Worm (Caenorhabditis elegans) whole organism, L4/young adult: ENCODE data around the gene F58E6.11.
A peak's percentile ranks its signal among the peaks of the same experiment; 100 is the strongest.

Source experiments
- W03F9.2 ChIP-seq: fragments of 150-350 bp; optimal IDR thresholded peaks from 2 replicates; lab custom pipeline; 2014; ENCODE audit warnings: missing biosample characterization, missing genetic modification characterization
- dao-5 ChIP-seq: sonication (generic microtip); optimal IDR thresholded peaks from 2 replicates; lab custom pipeline; 2016; ENCODE audit warnings: missing genotype, missing genetic modification characterization, moderate library complexity, missing compliant biosample characterization
- him-1 ChIP-seq: sonication (generic microtip); optimal IDR thresholded peaks from 2 replicates; lab custom pipeline; 2016; ENCODE audit warnings: missing genotype, missing genetic modification reagents, missing genetic modification characterization, missing compliant biosample characterization

Gene F58E6.11

DNA sequence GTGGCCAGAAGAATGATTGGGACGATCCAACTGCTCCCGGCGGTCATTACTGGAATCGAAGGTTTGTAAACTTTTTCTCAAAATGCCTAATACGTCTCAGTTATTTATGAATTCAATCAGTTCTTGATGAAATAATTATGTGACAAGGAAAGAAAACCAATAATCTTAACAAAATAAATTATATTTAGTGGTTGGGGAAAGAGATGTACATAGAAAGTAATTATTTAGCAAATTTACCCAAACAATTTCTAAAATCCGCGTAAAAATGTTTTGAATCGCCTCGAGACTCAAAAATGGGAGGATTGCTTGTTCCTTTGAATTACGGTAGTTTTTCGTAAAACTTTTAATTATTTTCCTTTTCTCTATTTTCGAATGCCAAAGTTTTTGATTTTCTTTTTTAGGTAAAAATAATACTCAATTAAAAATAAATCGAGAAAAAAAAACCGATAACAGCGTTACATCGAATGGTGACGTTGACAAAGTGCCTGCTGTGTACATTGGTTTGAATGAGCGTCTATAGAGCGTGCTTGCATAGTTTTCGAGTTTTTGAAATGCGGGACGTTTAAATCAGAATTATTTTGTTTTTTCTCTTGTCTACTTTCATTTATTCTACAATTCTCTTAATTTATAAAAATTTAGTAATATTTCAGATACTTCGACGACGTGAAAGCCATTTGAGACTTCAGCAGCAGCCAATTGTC lies 28.2 kb downstream of the F58E6.11 start, which contains the start of the genes aagr-3 and drap-1:
aagr-3 (minus strand) TSS at position 51 of the 701 bp plus-strand sequence.
drap-1 (plus strand) TSS at position 645 of the 701 bp plus-strand sequence.
- no peak for TF ChIP-seq him-1 (tag; lab: Kevin White, UChicago)
- peak; percentile 28 for TF ChIP-seq W03F9.2

DNA sequence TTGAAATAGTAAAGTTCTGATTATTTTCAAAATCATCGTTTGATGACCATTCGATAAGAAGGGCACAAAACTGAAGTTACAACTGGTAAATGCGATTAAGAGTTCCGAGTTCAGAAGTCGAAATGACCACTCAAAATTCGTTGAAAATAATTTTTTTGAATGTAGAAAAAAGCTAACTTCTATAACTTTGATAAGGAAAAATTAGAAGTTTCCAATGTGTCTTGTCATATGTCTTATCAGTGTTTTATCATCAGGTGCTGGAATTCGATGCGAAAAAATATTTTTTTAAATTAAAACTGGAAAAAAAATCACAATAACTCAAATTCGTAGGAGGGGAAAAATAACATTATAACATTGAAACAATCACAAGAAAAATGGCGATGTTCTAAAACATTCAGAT lies 32.1 kb downstream of the F58E6.11 start:
- TF ChIP-seq W03F9.2 (no peak), him-1 (tag; lab: Kevin White, UChicago) (no peak), dao-5 (tag; lab: Kevin White, UChicago) (no peak)

DNA sequence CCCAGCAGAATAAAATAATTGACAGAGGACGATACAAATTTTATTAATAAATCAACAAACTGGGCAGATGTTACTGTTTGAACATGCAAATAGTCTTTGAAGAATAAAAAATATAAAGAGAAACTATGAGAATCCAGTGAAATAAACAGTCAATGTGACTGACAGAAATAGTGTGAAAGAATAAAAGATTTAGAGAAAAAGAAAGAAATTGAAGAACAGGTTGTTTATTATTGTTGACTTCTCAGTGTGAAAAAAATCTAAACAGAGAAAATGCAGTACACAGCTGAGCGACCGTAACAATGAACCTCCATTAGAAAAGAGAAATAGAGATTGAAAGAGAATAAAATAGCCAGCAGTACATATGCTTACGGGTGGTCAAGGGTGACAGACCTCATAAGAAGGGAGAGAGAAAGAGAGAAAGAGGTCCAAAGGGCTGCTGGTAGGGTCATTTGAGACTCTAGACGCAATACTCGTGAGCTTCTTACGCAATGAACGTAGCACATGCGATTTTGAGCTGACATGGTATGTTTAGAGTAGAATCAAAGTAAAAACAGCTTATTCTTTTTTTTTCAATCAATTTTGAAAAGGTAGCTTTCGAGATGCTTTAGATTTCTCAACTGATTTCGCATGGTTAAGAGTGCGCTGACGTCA lies 33.6 kb downstream of the F58E6.11 start, which contains the start of gene slcr-46.3:
slcr-46.3 (minus strand) TSS at position 86 of the 651 bp plus-strand sequence.
- TF ChIP-seq him-1 (tag; lab: Kevin White, UChicago) (no peak), dao-5 (tag; lab: Kevin White, UChicago) (no peak), W03F9.2 (no peak)

DNA sequence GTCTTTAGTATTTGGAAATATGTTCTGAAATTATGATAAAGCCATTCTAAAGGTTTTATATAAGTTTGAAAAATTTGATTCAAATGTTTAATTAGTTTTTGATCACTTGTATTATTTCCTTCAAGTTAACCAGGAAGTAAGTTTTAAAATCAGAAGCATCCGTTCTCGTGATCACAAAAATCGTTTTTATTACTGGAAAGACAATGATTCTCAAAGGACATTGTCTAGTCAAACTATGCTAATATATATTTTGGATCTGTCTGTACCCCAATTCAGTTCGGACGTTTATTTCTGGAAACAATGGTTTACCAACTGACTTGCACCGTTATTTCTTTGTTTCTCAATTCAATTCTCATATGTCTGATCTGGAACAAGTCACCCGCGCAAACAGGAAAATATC lies 41.4 kb downstream of the F58E6.11 start, which contains the start of gene str-188:
str-188 (plus strand) TSS at position 301 of the 400 bp plus-strand sequence.
- TF ChIP-seq W03F9.2, result no peak
- no peak for TF ChIP-seq him-1 (tag; lab: Kevin White, UChicago)
- no peak for TF ChIP-seq dao-5 (tag; lab: Kevin White, UChicago)

DNA sequence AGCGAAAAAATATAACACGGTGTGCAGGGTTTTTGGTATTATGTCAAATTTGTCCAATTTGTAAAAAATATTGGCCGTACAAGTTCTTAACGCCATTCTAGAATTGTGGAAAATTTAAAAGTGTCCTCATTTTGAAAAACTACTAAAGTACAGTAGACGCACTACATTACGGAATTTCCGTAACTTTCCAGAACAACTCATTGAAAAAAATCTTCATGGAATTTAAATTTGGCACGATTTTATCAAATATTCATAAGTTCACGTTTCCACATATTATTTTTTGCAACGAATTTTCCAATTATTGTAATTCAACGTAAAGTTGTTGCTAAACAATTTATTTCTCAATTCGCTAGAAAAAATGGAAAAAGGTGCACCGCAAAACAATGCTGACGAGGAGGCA lies 42.9 kb downstream of the F58E6.11 start, which contains the start of gene F40F9.3:
F40F9.3 (plus strand) TSS at position 301 of the 400 bp plus-strand sequence.
- TF ChIP-seq him-1 (tag; lab: Kevin White, UChicago) (no peak), W03F9.2 (no peak), dao-5 (tag; lab: Kevin White, UChicago) (no peak)

DNA sequence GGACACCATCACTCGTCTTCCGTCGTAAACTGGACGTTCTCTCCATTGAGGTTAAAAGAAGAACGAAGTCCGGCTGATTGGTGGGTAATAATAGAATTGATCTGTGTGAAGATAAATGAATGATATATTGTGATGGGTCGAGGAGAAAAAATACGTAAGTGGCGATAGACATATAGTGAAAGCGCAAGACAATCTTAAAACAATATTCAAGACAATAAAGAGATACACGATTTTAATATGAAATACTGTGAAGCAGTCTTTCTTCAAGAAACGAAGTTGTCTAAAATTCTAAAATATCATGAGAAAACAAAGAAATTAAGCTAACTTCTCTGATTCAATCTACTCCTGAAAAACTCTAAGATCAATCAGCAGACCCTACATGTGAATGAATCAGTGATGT lies 44.3 kb downstream of the F58E6.11 start, which contains the start of gene F40F9.10:
F40F9.10 (minus strand) TSS at position 101 of the 400 bp plus-strand sequence.
- TF ChIP-seq dao-5 (tag; lab: Kevin White, UChicago), result no peak
- no peak for TF ChIP-seq W03F9.2

DNA sequence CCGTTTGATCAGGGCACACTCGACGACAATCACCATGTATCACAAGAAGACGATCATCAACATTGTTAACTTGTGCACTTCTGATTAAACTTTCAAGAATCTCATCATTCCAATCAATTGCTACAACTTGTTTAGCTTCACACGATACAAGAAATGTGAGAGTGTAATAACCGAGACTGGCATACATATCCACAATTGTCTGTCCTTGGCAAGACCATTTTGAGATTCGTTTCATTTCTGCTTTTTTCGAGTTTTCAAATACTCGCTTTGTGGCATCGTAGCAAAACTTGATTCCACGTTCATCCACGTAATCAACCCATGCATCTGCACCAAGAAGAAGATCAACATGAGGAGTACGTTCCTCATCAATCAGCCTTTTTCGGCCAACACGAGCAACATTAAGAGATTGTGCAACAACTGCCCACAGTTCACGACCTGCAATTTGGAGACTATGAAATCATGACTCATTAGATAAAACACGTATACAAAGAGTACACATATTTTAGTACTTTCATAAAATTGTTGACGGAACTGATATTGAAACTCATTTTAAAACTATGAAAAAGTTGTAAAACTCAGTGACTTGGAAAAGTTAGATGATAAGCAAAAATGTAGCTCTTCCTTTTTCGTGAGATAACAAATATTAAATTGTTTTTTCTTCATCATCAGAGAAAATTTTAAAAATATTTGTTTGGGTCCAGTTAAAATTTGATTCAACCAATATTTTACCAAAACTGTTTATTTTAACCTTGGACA lies 45.2 kb downstream of the F58E6.11 start:
- TF ChIP-seq W03F9.2, result no peak
- TF ChIP-seq dao-5 (tag; lab: Kevin White, UChicago), result no peak
- no peak for TF ChIP-seq him-1 (tag; lab: Kevin White, UChicago)

DNA sequence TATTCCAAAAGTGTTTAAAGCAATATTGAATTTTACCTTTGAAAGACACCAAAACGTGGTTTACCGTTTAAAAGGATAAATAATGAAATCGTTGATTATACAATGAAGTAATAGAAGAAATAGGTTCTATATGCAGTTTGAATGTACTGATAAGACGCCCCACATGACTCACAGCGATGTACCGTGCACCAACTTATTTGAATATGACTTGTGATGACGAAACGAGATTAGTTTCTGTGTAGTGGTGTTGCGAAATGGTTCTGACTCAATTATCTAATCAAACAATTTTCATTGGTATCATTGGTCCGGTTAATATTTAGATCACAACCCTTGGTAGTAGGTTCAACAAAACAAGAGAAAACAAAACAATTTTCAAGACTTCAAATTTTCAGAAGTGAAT lies 46.6 kb downstream of the F58E6.11 start:
- TF ChIP-seq W03F9.2, result no peak

DNA sequence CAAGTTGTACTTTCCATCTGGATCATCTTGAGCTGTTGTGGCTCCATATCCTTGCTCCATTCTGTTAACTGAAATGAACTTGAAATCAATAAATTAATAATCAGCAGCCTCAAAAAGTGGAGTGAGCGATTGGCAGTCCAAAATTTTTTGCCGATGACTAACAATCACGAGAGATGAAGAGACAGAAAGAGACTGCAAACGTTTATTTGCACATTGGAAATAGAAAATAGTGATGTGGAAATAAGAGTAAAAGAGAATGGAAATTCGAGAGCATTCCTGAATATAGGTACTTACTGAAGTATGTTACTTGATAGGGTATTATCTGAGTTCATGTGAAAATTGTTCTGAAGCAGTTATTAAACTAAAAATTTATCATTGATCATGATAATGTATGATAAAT lies 48.0 kb downstream of the F58E6.11 start, which contains the start of gene tag-120:
tag-120 (minus strand) TSS at position 68 of the 400 bp plus-strand sequence.
- TF ChIP-seq dao-5 (tag; lab: Kevin White, UChicago), result no peak
